Fruit fly (Drosophila melanogaster) whole organism: ENCODE data around the gene sordd1.

Experiments
- CG8478 ChIP-seq: fragments of >200 bp; optimal IDR thresholded peaks from 2 replicates; lab custom pipeline; 2018; ENCODE audit warnings: inconsistent platforms
- pan ChIP-seq: fragments of >200 bp; optimal IDR thresholded peaks from 2 replicates; lab custom pipeline; 2017
- psq ChIP-seq: fragments of >200 bp; optimal IDR thresholded peaks from 2 replicates; lab custom pipeline; 2017
- usp ChIP-seq: fragments of >200 bp; optimal IDR thresholded peaks from 2 replicates; lab custom pipeline; 2017; ENCODE audit warnings: missing biosample characterization, missing genetic modification characterization, mixed read lengths

- TF ChIP-seq pan (no peak), psq (no peak), usp (GFP tag; lab: Kevin White, UChicago) (no peak), CG8478 (no peak)
Measured at dm6 chrX:15813224-15813623, 17.4 kb upstream of the sordd1 start.
